Worm (Caenorhabditis elegans) whole organism, L1 larva: ENCODE data around the gene Y60A3A.21.

Experiments used
- lir-3 ChIP-seq: sonication (generic microtip); optimal IDR thresholded peaks from 2 replicates; lab custom pipeline; 2016; ENCODE audit warnings: mild to moderate bottlenecking, missing genetic modification characterization, moderate library complexity, missing compliant biosample characterization; ENCODE audit not compliant: poor library complexity
- nhr-20 ChIP-seq: sonication (generic microtip); optimal IDR thresholded peaks from 2 replicates; lab custom pipeline; 2016; ENCODE audit warnings: mild to moderate bottlenecking, missing genetic modification characterization, missing compliant biosample characterization
- unc-86 ChIP-seq: sonication (generic microtip); optimal IDR thresholded peaks from 2 replicates; lab custom pipeline; 2016; ENCODE audit warnings: missing genetic modification characterization, missing compliant biosample characterization

DNA sequence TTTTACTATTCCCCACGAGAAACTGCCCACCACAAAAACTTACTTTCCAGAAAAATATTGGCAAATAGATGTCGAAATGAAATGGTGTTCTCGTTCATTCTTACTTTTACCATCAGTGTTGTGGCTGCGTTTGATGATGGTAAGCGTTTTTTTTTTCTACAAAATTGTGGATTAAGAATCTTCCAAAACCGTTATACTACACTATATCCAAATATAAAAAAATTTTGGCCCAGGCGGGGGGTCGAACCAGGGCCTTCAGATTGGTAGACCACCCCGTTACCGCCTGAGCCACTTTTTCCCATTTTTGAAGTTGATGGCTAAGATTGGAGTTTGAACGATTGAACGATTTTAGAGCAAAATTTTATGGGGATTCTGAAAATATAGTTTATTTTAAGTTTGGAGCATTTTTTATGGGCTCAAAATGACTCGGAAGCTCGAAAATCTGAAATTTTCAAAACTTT, 11.3 kb downstream of the Y60A3A.21 start, which contains the start of gene lgc-55:
- TF ChIP-seq unc-86 (tag; lab: Kevin White, UChicago) (no peak), nhr-20 (no peak), lir-3 (tag; lab: Kevin White, UChicago) (no peak)
